Fruit fly (Drosophila melanogaster) whole organism, adult: Measurements from ENCODE around the gene RecQ5.
A peak's percentile ranks its signal among the peaks of the same experiment; 100 is the strongest.

Experiments used
- CG11617 ChIP-seq: fragments of 200-800 bp; sonication (Bioruptor generic); optimal IDR thresholded peaks from 2 replicates; lab custom pipeline; 2017; ENCODE audit warnings: mild to moderate bottlenecking, missing biosample characterization, missing genetic modification reagents, missing genetic modification characterization
- CG12768 ChIP-seq: fragments of 200-800 bp; sonication (Bioruptor generic); optimal IDR thresholded peaks from 2 replicates; lab custom pipeline; 2017; ENCODE audit warnings: missing biosample characterization, missing genetic modification characterization, mild to moderate bottlenecking, moderate library complexity, missing genetic modification reagents
- CG14711 ChIP-seq: fragments of 200-800 bp; sonication (Bioruptor generic); optimal IDR thresholded peaks from 2 replicates; lab custom pipeline; 2018; ENCODE audit warnings: missing biosample characterization, mild to moderate bottlenecking, missing genetic modification characterization, moderate library complexity
- CG1620 ChIP-seq: fragments of 200-800 bp; sonication (Bioruptor generic); optimal IDR thresholded peaks from 2 replicates; lab custom pipeline; 2016; ENCODE audit warnings: missing biosample characterization, missing genetic modification characterization
- CG33017 ChIP-seq: fragments of 200-800 bp; sonication (Bioruptor generic); optimal IDR thresholded peaks from 2 replicates; lab custom pipeline; 2018; ENCODE audit warnings: missing biosample characterization, mild to moderate bottlenecking, missing genetic modification characterization, moderate library complexity
- CG5204 ChIP-seq: fragments of 200-800 bp; sonication (Bioruptor generic); optimal IDR thresholded peaks from 2 replicates; lab custom pipeline; 2016; ENCODE audit warnings: missing biosample characterization, missing genetic modification characterization
- CG7045 ChIP-seq: fragments of 200-800 bp; sonication (Bioruptor generic); optimal IDR thresholded peaks from 2 replicates; lab custom pipeline; 2017; ENCODE audit warnings: missing biosample characterization, mild to moderate bottlenecking, missing genetic modification characterization
- CG7101 ChIP-seq: fragments of 200-800 bp; sonication (Bioruptor generic); optimal IDR thresholded peaks from 2 replicates; lab custom pipeline; 2018; ENCODE audit warnings: missing biosample characterization, mild to moderate bottlenecking, missing genetic modification characterization, moderate library complexity
- Clk ChIP-seq: fragments of 200-800 bp; sonication (Bioruptor generic); optimal IDR thresholded peaks from 2 replicates; lab custom pipeline; 2017; ENCODE audit warnings: missing biosample characterization, missing genetic modification characterization
- Crg-1 ChIP-seq: fragments of 200-800 bp; sonication (Bioruptor generic); optimal IDR thresholded peaks from 2 replicates; lab custom pipeline; 2016; ENCODE audit warnings: missing biosample characterization, missing genetic modification characterization
- Hr96 ChIP-seq: fragments of 200-800 bp; sonication (Bioruptor generic); optimal IDR thresholded peaks from 2 replicates; lab custom pipeline; 2016; ENCODE audit warnings: missing biosample characterization, missing genetic modification characterization
- Mnt ChIP-seq: fragments of 200-800 bp; sonication (Bioruptor generic); optimal IDR thresholded peaks from 2 replicates; lab custom pipeline; 2016; ENCODE audit warnings: missing biosample characterization, mild to moderate bottlenecking, missing genetic modification characterization
- bab1 ChIP-seq: fragments of 200-800 bp; sonication (Bioruptor generic); optimal IDR thresholded peaks from 3 replicates; lab custom pipeline; 2019; ENCODE audit warnings: missing biosample characterization, mild to moderate bottlenecking, missing genetic modification characterization, moderate library complexity
- cic ChIP-seq: fragments of 200-800 bp; sonication (Bioruptor generic); optimal IDR thresholded peaks from 2 replicates; lab custom pipeline; 2017; ENCODE audit warnings: missing biosample characterization, mild to moderate bottlenecking, missing genetic modification characterization, moderate library complexity
- cnc ChIP-seq, 2 experiments: fragments of >200 bp; optimal IDR thresholded peaks; 2 replicates each; lab custom pipeline; 2017
- kay ChIP-seq: fragments of 200-800 bp; sonication (Bioruptor generic); peaks from one replicate; lab custom pipeline; 2016; ENCODE audit warnings: missing biosample characterization, missing genetic modification characterization, borderline replicate concordance
- ovo ChIP-seq: fragments of 200-800 bp; sonication (Bioruptor generic); optimal IDR thresholded peaks from 2 replicates; lab custom pipeline; 2016; ENCODE audit warnings: missing biosample characterization, missing genetic modification characterization
- pad ChIP-seq: fragments of 200-800 bp; sonication (Bioruptor generic); optimal IDR thresholded peaks from 3 replicates; lab custom pipeline; 2017; ENCODE audit warnings: missing biosample characterization, missing genetic modification characterization, mild to moderate bottlenecking, moderate library complexity, missing genetic modification reagents
- tj ChIP-seq: fragments of 200-800 bp; sonication (Bioruptor generic); optimal IDR thresholded peaks from 3 replicates; lab custom pipeline; 2017; ENCODE audit warnings: missing biosample characterization, mild to moderate bottlenecking, missing genetic modification characterization, moderate library complexity
- toe ChIP-seq: fragments of 200-800 bp; sonication (Bioruptor generic); optimal IDR thresholded peaks from 2 replicates; lab custom pipeline; 2016; ENCODE audit warnings: missing biosample characterization, missing genetic modification characterization

Gene RecQ5

DNA sequence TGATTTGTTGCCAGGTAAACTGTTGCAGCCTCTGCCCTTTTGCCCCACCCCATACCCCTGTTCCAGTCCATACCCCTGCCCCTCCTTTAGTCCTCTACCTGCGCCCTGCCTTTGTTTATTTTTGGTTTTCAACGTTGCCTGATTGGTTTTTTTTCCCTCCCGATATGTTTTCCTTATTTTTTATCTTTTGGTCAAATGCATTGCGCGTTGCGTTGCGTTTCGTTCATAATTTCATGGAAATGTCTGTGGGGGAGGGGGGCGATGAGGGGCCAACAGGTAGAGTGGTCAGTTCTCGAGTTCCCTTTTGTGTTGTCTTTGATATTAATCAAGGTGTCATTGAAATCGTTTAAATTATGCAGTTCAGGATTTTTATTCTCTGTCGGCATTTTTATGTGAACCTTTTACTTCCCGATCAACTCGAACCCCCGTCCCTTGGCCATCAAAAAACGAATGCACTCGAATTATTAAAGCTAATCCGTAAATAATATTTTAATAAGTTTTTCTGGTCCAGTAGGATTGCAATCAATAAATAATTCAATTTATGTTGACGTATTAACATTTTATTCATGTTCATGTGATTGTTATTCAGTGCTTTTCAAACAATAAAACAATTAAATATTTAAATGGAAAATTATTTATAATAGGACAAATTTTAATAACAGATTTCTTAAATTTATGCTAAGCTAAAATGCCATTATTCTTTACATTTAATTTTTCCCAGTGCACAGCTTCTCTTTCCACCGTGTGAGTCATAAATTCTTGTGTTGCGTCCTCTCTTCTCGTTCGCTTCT, 3.1 kb upstream of the RecQ5 start:
- no peak for TF ChIP-seq CG12768 (GFP tag; lab: Kevin White, UChicago)
- TF ChIP-seq CG7101 (tag; lab: Kevin White, UChicago), result no peak
- TF ChIP-seq tj (GFP tag; lab: Kevin White, UChicago), result peak; percentile 82

DNA sequence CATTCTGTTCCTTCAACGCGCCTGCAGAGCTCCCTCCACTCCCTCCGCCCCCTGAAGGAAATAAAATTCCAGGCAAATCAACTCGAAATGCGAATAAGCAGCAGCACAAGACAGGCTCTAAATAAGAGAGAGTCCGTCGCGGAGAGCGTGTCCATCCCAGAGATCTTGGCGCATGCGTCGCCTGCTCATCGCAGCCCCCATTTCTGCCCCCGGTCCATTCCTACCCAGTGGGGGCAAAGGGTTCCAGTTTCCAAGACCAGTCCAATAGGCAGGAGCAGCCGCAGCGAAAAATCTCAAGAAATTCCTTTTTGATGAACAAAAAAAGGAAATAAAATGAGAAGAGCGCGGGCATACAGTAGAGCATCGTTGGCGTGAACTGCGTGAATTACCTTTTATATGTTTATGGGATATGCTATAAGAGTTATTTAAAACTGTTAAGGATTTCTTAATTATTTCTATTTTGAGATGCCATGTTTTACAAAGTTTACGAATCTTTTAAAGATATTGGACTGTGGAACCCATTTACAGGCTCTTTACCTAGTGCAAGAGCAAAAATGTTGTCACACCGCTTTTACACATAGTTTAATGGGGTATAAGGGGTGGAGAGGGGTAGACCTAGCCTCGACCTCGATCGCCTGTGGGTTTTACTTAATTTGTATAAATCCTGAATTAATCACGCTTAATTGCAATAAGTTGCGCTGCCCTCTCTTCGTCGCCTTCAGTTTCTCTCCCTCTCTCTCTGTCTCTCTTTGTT, 2.3 kb upstream of the RecQ5 start:
- TF ChIP-seq CG5204 (GFP tag; lab: Kevin White, UChicago), result no peak

DNA sequence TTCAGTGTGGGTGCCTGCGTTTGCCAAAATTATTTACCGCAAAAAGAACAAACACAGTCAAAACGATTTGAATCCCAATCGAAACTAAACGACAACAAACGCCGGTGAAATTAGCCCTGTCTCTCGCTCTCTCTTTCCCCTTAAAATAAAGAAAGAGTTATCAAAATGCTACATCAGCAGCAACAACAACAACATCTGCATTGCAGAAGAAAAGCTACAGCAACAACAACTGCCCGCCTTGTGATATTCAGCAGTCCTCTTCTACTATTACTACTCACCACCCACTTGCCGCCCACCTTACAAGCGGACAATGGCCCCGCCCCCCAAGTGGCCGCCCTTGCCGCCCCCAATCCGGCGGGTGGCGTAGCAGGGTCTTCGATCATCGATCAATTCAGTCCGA, 1.0 kb upstream of the RecQ5 start:
- no peak for TF ChIP-seq ovo (GFP tag; lab: Kevin White, UChicago)
- TF ChIP-seq bab1, result no peak
- peak; percentile 65 for TF ChIP-seq pad
- TF ChIP-seq Mnt (GFP tag; lab: Kevin White, UChicago), result no peak
- peak; percentile 63 for TF ChIP-seq tj (GFP tag; lab: Kevin White, UChicago)

DNA sequence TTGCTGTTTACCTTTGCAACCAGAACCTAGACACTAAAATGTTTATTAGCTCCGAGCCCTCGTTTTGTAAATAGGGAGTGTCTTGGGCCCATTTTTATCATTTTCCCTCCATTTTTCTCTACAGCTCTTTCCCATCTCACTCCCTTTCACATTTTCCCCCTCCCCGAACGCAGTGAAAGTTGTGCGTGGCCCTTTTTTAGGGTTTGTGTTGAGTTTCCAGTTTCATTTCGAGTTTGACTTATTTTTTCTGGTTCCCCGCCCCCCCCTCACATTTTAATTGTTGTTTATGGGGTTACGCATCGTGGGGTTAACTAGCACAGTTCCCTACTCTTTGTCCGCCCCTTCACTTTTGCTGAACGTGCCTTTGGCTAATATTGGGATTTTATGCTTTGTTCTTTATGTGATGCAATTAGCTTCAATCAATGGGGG, 6.3 kb downstream of the RecQ5 start:
- TF ChIP-seq CG12768 (GFP tag; lab: Kevin White, UChicago) (no peak), ovo (GFP tag; lab: Kevin White, UChicago) (no peak), Clk (no peak), tj (GFP tag; lab: Kevin White, UChicago) (no peak), Hr96 (GFP tag; lab: Kevin White, UChicago) (no peak), pad (no peak), CG33017 (tag; lab: Kevin White, UChicago) (no peak), Crg-1 (GFP tag; lab: Kevin White, UChicago) (no peak), CG1620 (GFP tag; lab: Kevin White, UChicago) (no peak), CG11617 (no peak), cic (GFP tag; lab: Kevin White, UChicago) (no peak), CG5204 (GFP tag; lab: Kevin White, UChicago) (no peak), kay (GFP tag; lab: Kevin White, UChicago) (no peak), CG14711 (no peak), Mnt (GFP tag; lab: Kevin White, UChicago) (no peak), bab1 (no peak), CG7045 (GFP tag; lab: Kevin White, UChicago) (no peak), CG7101 (tag; lab: Kevin White, UChicago) (no peak)

DNA sequence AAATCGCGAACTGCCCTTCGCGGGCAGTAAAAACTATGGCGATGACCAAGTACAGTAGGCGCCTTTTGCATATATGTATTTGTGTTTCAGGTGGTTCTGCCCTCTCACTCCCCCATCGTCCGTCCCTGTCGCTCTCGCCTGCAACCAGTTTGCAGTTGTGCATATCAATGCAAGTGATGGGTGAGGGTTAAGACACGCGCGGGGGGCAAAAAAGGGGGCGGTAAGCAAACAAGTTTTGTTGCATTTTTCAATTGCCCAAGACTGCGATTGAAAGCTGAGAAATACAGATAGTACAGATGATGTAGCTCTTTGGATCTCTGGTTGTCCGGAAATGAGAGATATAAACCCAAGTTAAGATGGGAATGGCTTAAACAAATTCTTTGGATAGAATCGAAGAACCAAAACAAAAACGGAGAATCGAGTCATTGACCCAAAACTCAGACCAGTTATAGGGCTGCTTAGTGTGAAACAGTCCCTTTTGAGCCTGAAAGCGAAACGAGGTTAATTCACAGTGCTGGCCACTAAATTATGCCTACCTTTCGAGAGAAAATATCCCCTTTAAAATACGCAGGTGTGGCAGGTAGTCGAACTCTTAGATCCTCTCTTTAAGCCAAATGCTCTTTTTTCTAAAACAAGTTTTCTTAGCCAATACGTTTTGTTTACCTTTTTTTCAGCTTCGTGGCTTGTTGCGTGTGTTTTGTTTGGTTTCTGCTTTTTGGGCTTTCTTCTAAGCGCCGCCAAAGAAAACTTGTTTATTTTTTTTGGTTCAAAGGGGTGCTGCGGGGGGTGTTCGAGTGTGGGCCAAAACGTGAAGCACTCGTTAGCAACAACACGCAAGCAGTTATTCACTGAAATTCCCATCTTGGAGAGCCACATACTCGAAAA, 7.2 kb downstream of the RecQ5 start:
- TF ChIP-seq Crg-1 (GFP tag; lab: Kevin White, UChicago) (no peak), cnc (optimal IDR thresholded peaks at IDR 0.05; lab: Kevin White, UChicago) (no peak), CG11617 (no peak), Mnt (GFP tag; lab: Kevin White, UChicago) (no peak), CG7045 (GFP tag; lab: Kevin White, UChicago) (no peak), CG12768 (GFP tag; lab: Kevin White, UChicago) (no peak), toe (GFP tag; lab: Kevin White, UChicago) (no peak), kay (GFP tag; lab: Kevin White, UChicago) (peak; percentile 67), bab1 (no peak), CG1620 (GFP tag; lab: Kevin White, UChicago) (no peak), CG33017 (tag; lab: Kevin White, UChicago) (no peak), cic (GFP tag; lab: Kevin White, UChicago) (no peak), ovo (GFP tag; lab: Kevin White, UChicago) (peak; percentile 33)

DNA sequence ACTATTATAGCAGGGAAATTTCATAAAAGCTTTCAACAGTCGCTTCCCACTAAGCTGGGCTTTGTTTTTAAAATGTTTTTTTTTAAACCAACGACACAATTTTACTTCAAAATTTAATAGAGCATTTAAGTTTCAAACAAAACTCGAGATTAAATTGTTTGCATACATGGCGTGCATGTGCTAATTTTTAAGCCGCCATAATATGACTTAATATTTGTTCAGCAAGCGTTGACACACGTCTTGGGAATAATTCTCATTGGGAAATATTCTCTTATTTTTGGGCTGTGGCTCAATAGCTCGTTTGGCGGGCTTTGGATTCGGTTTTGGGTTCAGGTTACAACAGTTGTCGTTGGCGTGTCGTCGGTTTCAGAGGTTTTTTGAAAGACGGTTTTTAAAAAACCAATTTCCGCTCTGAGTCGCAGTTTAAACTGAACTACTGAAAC, 9.4 kb downstream of the RecQ5 start, which contains the start of gene CG9628:
CG9628 (plus strand) TSS at position 340 of the 443 bp plus-strand sequence.
- no peak for TF ChIP-seq Clk
- no peak for TF ChIP-seq CG1620 (GFP tag; lab: Kevin White, UChicago)
- TF ChIP-seq CG14711, result peak; percentile 17
- TF ChIP-seq cnc (optimal IDR thresholded peaks at IDR 0.05; lab: Kevin White, UChicago), result no peak
- TF ChIP-seq CG11617, result no peak
- TF ChIP-seq CG12768 (GFP tag; lab: Kevin White, UChicago), result no peak
- TF ChIP-seq tj (GFP tag; lab: Kevin White, UChicago), result no peak
- TF ChIP-seq kay (GFP tag; lab: Kevin White, UChicago), result no peak
- TF ChIP-seq cic (GFP tag; lab: Kevin White, UChicago), result no peak
- TF ChIP-seq bab1, result peak; percentile 66
